Worm (Caenorhabditis elegans): ENCODE measurements around the gene R74.8.

- TF ChIP-seq mls-2 (tag; optimal IDR thresholded peaks at IDR 0.05) (no peak), unc-62 (GFP tag; optimal IDR thresholded peaks at IDR 0.05) (peak; percentile 0), nhr-28 (tag; optimal IDR thresholded peaks at IDR 0.05) (no peak), nhr-12 (tag; optimal IDR thresholded peaks at IDR 0.05) (no peak), unc-120 (tag; optimal IDR thresholded peaks at IDR 0.05; ENCODE audit: poor library complexity, severe bottlenecking) (no peak), pha-4 (tag; optimal IDR thresholded peaks at IDR 0.05) (no peak), tbx-8 (GFP tag; optimal IDR thresholded peaks at IDR 0.05) (no peak), nhr-2 (tag; optimal IDR thresholded peaks at IDR 0.05) (no peak), lin-13 (tag; optimal IDR thresholded peaks at IDR 0.05) (no peak)
Observed at ce11 chrIII:4189602-4190001, 16.5 kb upstream of the R74.8 start.

Data from whole organism, mixed stage, embryonic.